Fruit fly (Drosophila melanogaster) whole organism, embryonic: ENCODE data around the gene CG7239.

Source experiments
- Awh ChIP-seq: fragments of 200-800 bp; sonication (Bioruptor generic); IDR thresholded peaks from 2 replicates; pipeline ENCODE4, ENCODE4 v1.3.6; 2022; ENCODE audit warnings: missing biosample characterization, missing genetic modification characterization
- Blimp-1 ChIP-seq: fragments of 200-800 bp; sonication (Bioruptor generic); optimal IDR thresholded peaks from 3 replicates; lab custom pipeline; 2018; ENCODE audit warnings: missing biosample characterization, missing genetic modification characterization, mild to moderate bottlenecking, moderate library complexity, missing genetic modification reagents
- CG1024 ChIP-seq: fragments of 200-800 bp; sonication (Bioruptor generic); IDR thresholded peaks from 2 replicates; pipeline ENCODE4 v1.3.6; 2022; ENCODE audit warnings: missing biosample characterization, missing genetic modification characterization
- CG10543 ChIP-seq: fragments of 200-800 bp; sonication (Bioruptor generic); optimal IDR thresholded peaks from 3 replicates; lab custom pipeline; 2017; ENCODE audit warnings: missing biosample characterization, mild to moderate bottlenecking, missing genetic modification characterization, moderate library complexity
- CG10979 ChIP-seq: fragments of 200-800 bp; sonication (Bioruptor generic); optimal IDR thresholded peaks from 2 replicates; lab custom pipeline; 2018; ENCODE audit warnings: missing biosample characterization, mild to moderate bottlenecking, missing genetic modification characterization, moderate library complexity
- CG13424 ChIP-seq: fragments of 200-800 bp; sonication (Bioruptor generic); optimal IDR thresholded peaks from 2 replicates; lab custom pipeline; 2019; ENCODE audit warnings: missing biosample characterization, mild to moderate bottlenecking, missing genetic modification characterization, moderate library complexity
- CG15479 ChIP-seq: fragments of 200-800 bp; sonication (Bioruptor generic); optimal IDR thresholded peaks from 3 replicates; lab custom pipeline; 2019; ENCODE audit warnings: missing biosample characterization, mild to moderate bottlenecking, missing genetic modification characterization, moderate library complexity
- CG1602 ChIP-seq: fragments of 200-800 bp; sonication (Bioruptor generic); optimal IDR thresholded peaks from 3 replicates; lab custom pipeline; 2016; ENCODE audit warnings: missing biosample characterization, missing genetic modification characterization
- CG1603 ChIP-seq: fragments of 200-800 bp; sonication (Bioruptor generic); optimal IDR thresholded peaks from 2 replicates; lab custom pipeline; 2019; ENCODE audit warnings: missing biosample characterization, mild to moderate bottlenecking, missing genetic modification characterization, moderate library complexity
- CG1647 ChIP-seq: fragments of 200-800 bp; sonication (Bioruptor generic); optimal IDR thresholded peaks from 3 replicates; lab custom pipeline; 2016; ENCODE audit warnings: missing biosample characterization, missing genetic modification characterization
- CG17829 ChIP-seq: fragments of 200-800 bp; optimal IDR thresholded peaks from 2 replicates; lab custom pipeline; 2019; ENCODE audit warnings: missing biosample characterization, mild to moderate bottlenecking, missing genetic modification characterization, moderate library complexity
- CG31441 ChIP-seq: fragments of 200-800 bp; sonication (Bioruptor generic); IDR thresholded peaks from 2 replicates; pipeline ENCODE4 v1.3.6; 2022; ENCODE audit warnings: missing biosample characterization, missing genetic modification characterization
- CG34422 ChIP-seq: fragments of 200-800 bp; sonication (Bioruptor generic); IDR thresholded peaks from 3 replicates; pipeline ENCODE4 v1.3.6; 2022; ENCODE audit warnings: missing biosample characterization, missing genetic modification characterization
- CG42726 ChIP-seq: fragments of 200-800 bp; sonication (Bioruptor generic); IDR thresholded peaks from 2 replicates; pipeline ENCODE4 v1.3.6; 2022; ENCODE audit warnings: missing biosample characterization, missing genetic modification characterization; ENCODE audit not compliant: partially characterized antibody
- CG4282 ChIP-seq: fragments of 200-800 bp; sonication (Bioruptor generic); optimal IDR thresholded peaks from 2 replicates; lab custom pipeline; 2016; ENCODE audit warnings: missing biosample characterization, missing genetic modification characterization
- CG4707 ChIP-seq: fragments of 200-800 bp; sonication (Bioruptor generic); optimal IDR thresholded peaks from 2 replicates; lab custom pipeline; 2018; ENCODE audit warnings: missing biosample characterization, mild to moderate bottlenecking, missing genetic modification characterization, moderate library complexity
- CG4730 ChIP-seq: fragments of 200-800 bp; sonication (Bioruptor generic); IDR thresholded peaks from 2 replicates; pipeline ENCODE4 v1.3.6; 2022; ENCODE audit warnings: missing biosample characterization, missing genetic modification characterization
- CG6272 ChIP-seq: fragments of 200-800 bp; sonication (Bioruptor generic); IDR thresholded peaks from 2 replicates; pipeline ENCODE4 v1.3.6; 2022; ENCODE audit warnings: missing biosample characterization, missing genetic modification characterization
- CG8359 ChIP-seq: fragments of 200-800 bp; sonication (Bioruptor generic); optimal IDR thresholded peaks from 2 replicates; lab custom pipeline; 2017; ENCODE audit warnings: missing biosample characterization, mild to moderate bottlenecking, missing genetic modification characterization, borderline replicate concordance
- CG9215 ChIP-seq: fragments of 200-800 bp; sonication (Bioruptor generic); IDR thresholded peaks from 2 replicates; pipeline ENCODE4 v1.3.6; 2022; ENCODE audit warnings: missing biosample characterization, missing genetic modification characterization
- CG9797 ChIP-seq: fragments of 200-800 bp; sonication (Bioruptor generic); optimal IDR thresholded peaks from 3 replicates; lab custom pipeline; 2018; ENCODE audit warnings: missing biosample characterization, mild to moderate bottlenecking, missing genetic modification characterization
- D ChIP-seq, 2 experiments: fragments of 200-800 bp in 1 of 2; fragments of >200 bp in 1 of 2; sonication (Bioruptor generic) in 1 of 2; optimal IDR thresholded peaks; 2 replicates in 1 of 2; 3 replicates in 1 of 2; lab custom pipeline; 2017; ENCODE audit warnings: mild to moderate bottlenecking in 1 of 2, missing biosample characterization in 1 of 2, missing genetic modification characterization in 1 of 2, missing genetic modification reagents in 1 of 2
- Dad ChIP-seq: fragments of 200-800 bp; sonication (Bioruptor generic); optimal IDR thresholded peaks from 3 replicates; lab custom pipeline; 2016; ENCODE audit warnings: missing biosample characterization, missing genetic modification characterization
- Dfd ChIP-seq, 2 experiments: fragments of >200 bp; optimal IDR thresholded peaks; 2 replicates each; lab custom pipeline; 2017; ENCODE audit warnings: missing biosample characterization in 2 of 2, missing genetic modification characterization in 2 of 2
- Dip3 ChIP-seq: fragments of 200-800 bp; sonication (Bioruptor generic); optimal IDR thresholded peaks from 3 replicates; lab custom pipeline; 2016; ENCODE audit warnings: missing biosample characterization, missing genetic modification characterization
- Drgx ChIP-seq: fragments of 200-800 bp; sonication (Bioruptor generic); IDR thresholded peaks from 2 replicates; pipeline ENCODE4 v1.3.6; 2022; ENCODE audit warnings: missing biosample characterization, missing genetic modification characterization
- Gsc ChIP-seq: fragments of 200-800 bp; sonication (Bioruptor generic); IDR thresholded peaks from 2 replicates; pipeline ENCODE4 v1.3.6; 2022; ENCODE audit warnings: missing biosample characterization, missing genetic modification characterization
- Jarid2 ChIP-seq: fragments of 200-800 bp; sonication (Bioruptor generic); optimal IDR thresholded peaks from 3 replicates; lab custom pipeline; 2017; ENCODE audit warnings: mild to moderate bottlenecking, missing biosample characterization, missing genetic modification reagents, missing genetic modification characterization
- Lhr ChIP-seq: fragments of 200-800 bp; sonication (Bioruptor generic); optimal IDR thresholded peaks from 3 replicates; lab custom pipeline; 2017; ENCODE audit warnings: mild to moderate bottlenecking, missing biosample characterization, missing genetic modification reagents, missing genetic modification characterization
- Sry-δ ChIP-seq: fragments of 200-800 bp; sonication (Bioruptor generic); optimal IDR thresholded peaks from 2 replicates; lab custom pipeline; 2016; ENCODE audit warnings: missing biosample characterization, missing genetic modification characterization
- Tbp ChIP-seq: fragments of >200 bp; optimal IDR thresholded peaks from 2 replicates; lab custom pipeline; 2018; ENCODE audit warnings: missing biosample characterization, missing genetic modification characterization
- Trl ChIP-seq, 3 experiments: fragments of >200 bp in 2 of 3; fragments of 200-800 bp in 1 of 3; sonication (Bioruptor generic) in 1 of 3; optimal IDR thresholded peaks; 2 replicates in 1 of 3; 3 replicates in 2 of 3; lab custom pipeline; 2016 to 2017; ENCODE audit warnings: missing biosample characterization in 1 of 3, missing genetic modification characterization in 1 of 3
- ato ChIP-seq: fragments of 200-800 bp; sonication (Bioruptor generic); IDR thresholded peaks from 2 replicates; pipeline ENCODE4 v1.3.6; 2022; ENCODE audit warnings: missing biosample characterization, missing genetic modification characterization; ENCODE audit not compliant: partially characterized antibody
- chn ChIP-seq: fragments of 200-800 bp; sonication (Bioruptor generic); optimal IDR thresholded peaks from 2 replicates; lab custom pipeline; 2016; ENCODE audit warnings: missing biosample characterization, missing genetic modification characterization
- crc ChIP-seq: fragments of 200-800 bp; sonication (Bioruptor generic); optimal IDR thresholded peaks from 2 replicates; lab custom pipeline; 2016; ENCODE audit warnings: missing biosample characterization, missing genetic modification characterization
- dati ChIP-seq: fragments of 200-800 bp; sonication (Bioruptor generic); IDR thresholded peaks from 2 replicates; pipeline ENCODE4 v1.3.6; 2022; ENCODE audit warnings: missing biosample characterization, missing genetic modification characterization
- dysf ChIP-seq: fragments of 200-800 bp; sonication (Bioruptor generic); IDR thresholded peaks from 3 replicates; pipeline ENCODE4 v1.3.6; 2022; ENCODE audit warnings: missing biosample characterization, missing genetic modification characterization
- fd3F ChIP-seq: fragments of 200-800 bp; sonication (Bioruptor generic); optimal IDR thresholded peaks from 2 replicates; lab custom pipeline; 2018; ENCODE audit warnings: missing biosample characterization, mild to moderate bottlenecking, missing genetic modification characterization, moderate library complexity
- fd96Cb ChIP-seq: fragments of 200-800 bp; sonication (Bioruptor generic); optimal IDR thresholded peaks from 2 replicates; lab custom pipeline; 2018; ENCODE audit warnings: missing biosample characterization, mild to moderate bottlenecking, missing genetic modification characterization, moderate library complexity
- jumu ChIP-seq: fragments of 200-800 bp; sonication (Bioruptor generic); optimal IDR thresholded peaks from 3 replicates; lab custom pipeline; 2016; ENCODE audit warnings: missing biosample characterization, missing genetic modification characterization
- luna ChIP-seq: fragments of 200-800 bp; sonication (Bioruptor generic); optimal IDR thresholded peaks from 2 replicates; lab custom pipeline; 2016; ENCODE audit warnings: missing biosample characterization, missing genetic modification characterization
- org-1 ChIP-seq: fragments of 200-800 bp; sonication (Bioruptor generic); optimal IDR thresholded peaks from 2 replicates; lab custom pipeline; 2017; ENCODE audit warnings: missing biosample characterization, missing genetic modification characterization
- row ChIP-seq: fragments of 200-800 bp; sonication (Bioruptor generic); IDR thresholded peaks from 3 replicates; pipeline ENCODE4 v1.3.6; 2022; ENCODE audit warnings: missing biosample characterization, missing genetic modification characterization
- salm ChIP-seq: fragments of 200-800 bp; sonication (Bioruptor generic); optimal IDR thresholded peaks from 2 replicates; lab custom pipeline; 2018; ENCODE audit warnings: missing biosample characterization, mild to moderate bottlenecking, missing genetic modification characterization
- sens ChIP-seq: fragments of 200-800 bp; sonication (Bioruptor generic); peaks from one replicate; lab custom pipeline; 2016; ENCODE audit warnings: missing biosample characterization, missing genetic modification characterization
- slp2 ChIP-seq: fragments of 200-800 bp; sonication (Bioruptor generic); optimal IDR thresholded peaks from 2 replicates; lab custom pipeline; 2016; ENCODE audit warnings: missing biosample characterization, missing genetic modification characterization
- toy ChIP-seq: fragments of 200-800 bp; sonication (Bioruptor generic); IDR thresholded peaks from 2 replicates; pipeline ENCODE4 v1.3.6; 2022; ENCODE audit warnings: missing biosample characterization, missing genetic modification characterization
- wdn ChIP-seq: fragments of 200-800 bp; sonication (Bioruptor generic); IDR thresholded peaks from 2 replicates; pipeline ENCODE4 v1.3.6; 2022; ENCODE audit warnings: missing biosample characterization, missing genetic modification characterization
- wor ChIP-seq: fragments of 200-800 bp; sonication (Bioruptor generic); IDR thresholded peaks from 2 replicates; pipeline ENCODE4 v1.3.6; 2022; ENCODE audit warnings: missing biosample characterization, missing genetic modification characterization

The CG7239 gene

dm6 chr2L:5805091-5805817 is 3.2 kb downstream of the CG7239 start, which contains the start of gene CG11034 (continued):
- TF ChIP-seq Dad (no peak), salm (tag; lab: Kevin White, UChicago) (no peak), CG34422 (GFP tag; lab: Robert Waterston, UW) (no peak), CG6272 (0 out of 2 replicates have a peak, but pooled peaks have one; percentile 21), wor (GFP tag; lab: Robert Waterston, UW) (no peak), Tbp (GFP tag; lab: Kevin White, UChicago) (no peak), org-1 (GFP tag; lab: Kevin White, UChicago) (no peak), Dfd (GFP tag; optimal IDR thresholded peaks at IDR 0.05; lab: Kevin White, UChicago) (no peak), CG4707 (GFP tag; lab: Kevin White, UChicago) (no peak), fd3F (GFP tag; lab: Kevin White, UChicago) (no peak), ato (GFP tag; lab: Robert Waterston, UW) (no peak; the same call in 1 of the 2 replicates), dati (GFP tag; lab: Robert Waterston, UW) (no peak), CG10979 (tag; lab: Kevin White, UChicago) (no peak), luna (GFP tag; lab: Kevin White, UChicago) (no peak), toy (GFP tag; lab: Robert Waterston, UW) (no peak), CG1647 (GFP tag; lab: Kevin White, UChicago) (no peak), Trl (optimal IDR thresholded peaks at IDR 0.05; lab: Kevin White, UChicago) (peak; percentile 70 to 81), Trl (GFP tag; optimal IDR thresholded peaks at IDR 0.05; lab: Kevin White, UChicago) (no peak), CG1603 (no peak), row (GFP tag; lab: Robert Waterston, UW) (peak; percentile 64; the same call in 2 of the 3 replicates), Dip3 (GFP tag; lab: Kevin White, UChicago) (no peak), CG17829 (no peak), Drgx (GFP tag; lab: Robert Waterston, UW) (no peak; the same call in 1 of the 2 replicates), sens (GFP tag; lab: Kevin White, UChicago) (peak; percentile 10), Sry-δ (GFP tag; lab: Kevin White, UChicago) (no peak), D (optimal IDR thresholded peaks at IDR 0.05; lab: Kevin White, UChicago) (no peak), D (GFP tag; optimal IDR thresholded peaks at IDR 0.05; lab: Kevin White, UChicago) (no peak), CG1024 (GFP tag; lab: Robert Waterston, UW) (no peak), Lhr (GFP tag; lab: Kevin White, UChicago) (no peak), slp2 (GFP tag; lab: Kevin White, UChicago) (no peak), Jarid2 (GFP tag; lab: Kevin White, UChicago) (peak; percentile 91), Blimp-1 (GFP tag; lab: Kevin White, UChicago) (no peak), wdn (GFP tag; lab: Robert Waterston, UW) (no peak), CG10543 (GFP tag; lab: Kevin White, UChicago) (no peak), Gsc (GFP tag; lab: Robert Waterston, UW) (no peak), CG13424 (tag; lab: Kevin White, UChicago) (peak; percentile 3), fd96Cb (tag; lab: Kevin White, UChicago) (no peak), CG4282 (GFP tag; lab: Kevin White, UChicago) (no peak), Awh (GFP tag; lab: Robert Waterston, UW) (0 out of 2 replicates have a peak, but pooled peaks have one; percentile 15), CG9797 (GFP tag; lab: Kevin White, UChicago) (no peak), CG9215 (GFP tag; lab: Robert Waterston, UW) (no peak), CG1602 (no peak), CG42726 (GFP tag; lab: Robert Waterston, UW) (peak; percentile 30; the same call in 1 of the 2 replicates), CG4730 (GFP tag; lab: Robert Waterston, UW) (no peak), dysf (GFP tag; lab: Robert Waterston, UW) (0 out of 3 replicates have a peak, but pooled peaks have one; percentile 50), CG15479 (GFP tag; lab: Kevin White, UChicago) (peak; percentile 56), crc (GFP tag; lab: Kevin White, UChicago) (no peak), jumu (GFP tag; lab: Kevin White, UChicago) (no peak), chn (GFP tag; lab: Kevin White, UChicago) (no peak), CG8359 (no peak), CG31441 (GFP tag; lab: Robert Waterston, UW) (no peak)
